Worm (Caenorhabditis elegans) whole organism, late embryonic: Measurements from ENCODE around the gene K09C8.8.

Source experiments
- ceh-22 ChIP-seq: sonication (generic microtip); optimal IDR thresholded peaks from 2 replicates; lab custom pipeline; 2017; ENCODE audit warnings: missing biosample characterization, missing genetic modification characterization
- ceh-24 ChIP-seq: sonication (generic microtip); optimal IDR thresholded peaks from 2 replicates; lab custom pipeline; 2016; ENCODE audit warnings: mild to moderate bottlenecking, missing genetic modification characterization, missing compliant biosample characterization
- ceh-30 ChIP-seq: fragments of 150-350 bp; optimal IDR thresholded peaks from 2 replicates; lab custom pipeline; 2014; ENCODE audit warnings: missing biosample characterization, missing genetic modification characterization
- ceh-45 ChIP-seq: fragments of 200-800 bp; sonication (Bioruptor generic); IDR thresholded peaks from 2 replicates; pipeline ENCODE4 v1.3.6; 2022; ENCODE audit warnings: missing genetic modification reagents, missing genetic modification characterization, missing compliant biosample characterization
- dmd-4 ChIP-seq: sonication (generic microtip); optimal IDR thresholded peaks from 2 replicates; lab custom pipeline; 2016; ENCODE audit warnings: borderline replicate concordance, missing genetic modification characterization, missing compliant biosample characterization
- ets-4 ChIP-seq: sonication (generic microtip); optimal IDR thresholded peaks from 2 replicates; lab custom pipeline; 2016; ENCODE audit warnings: missing genetic modification characterization, missing compliant biosample characterization
- ref-2 ChIP-seq: sonication (generic microtip); optimal IDR thresholded peaks from 2 replicates; lab custom pipeline; 2016; ENCODE audit warnings: missing genetic modification characterization, missing compliant biosample characterization

ce11 chrX:10971118-10971517 is 389 bp downstream of the K09C8.8 start:
- no peak for TF ChIP-seq ref-2 (tag; lab: Kevin White, UChicago)
- no peak for TF ChIP-seq ceh-30 (tag; lab: Kevin White, UChicago)
- TF ChIP-seq ceh-24 (tag; lab: Kevin White, UChicago): no peak
- TF ChIP-seq ceh-45 (GFP tag; lab: Robert Waterston, UW): no peak
- TF ChIP-seq dmd-4 (tag; lab: Kevin White, UChicago): no peak
- TF ChIP-seq ets-4 (tag; lab: Kevin White, UChicago): no peak
- TF ChIP-seq ceh-22: no peak
